Fruit fly (Drosophila melanogaster): Measurements from ENCODE around the gene ogre.

ogre gene

dm6 chrX:6973340-6973739 is 17.8 kb downstream of the ogre start, which contains the start of gene CG3040:
TSS of gene CG3040 (minus strand) at chrX:6973393.
- no peak for TF ChIP-seq Sin3A (optimal IDR thresholded peaks at IDR 0.05)
- no peak for TF ChIP-seq Myc (optimal IDR thresholded peaks at IDR 0.05)
- TF ChIP-seq psq (optimal IDR thresholded peaks at IDR 0.05), result no peak
- no peak for TF ChIP-seq ttk (optimal IDR thresholded peaks at IDR 0.05)
- no peak for TF ChIP-seq h (optimal IDR thresholded peaks at IDR 0.05)
- no peak for TF ChIP-seq insv (optimal IDR thresholded peaks at IDR 0.05)

dm6 chrX:6969364-6970137 is 21.6 kb downstream of the ogre start, which contains the start of gene CG4586:
TSS of gene CG4586 (plus strand) at chrX:6969918.
- no peak for TF ChIP-seq ttk (optimal IDR thresholded peaks at IDR 0.05)
- TF ChIP-seq Sin3A (optimal IDR thresholded peaks at IDR 0.05), result no peak
- no peak for TF ChIP-seq psq (optimal IDR thresholded peaks at IDR 0.05)
- TF ChIP-seq h (optimal IDR thresholded peaks at IDR 0.05), result no peak
- TF ChIP-seq insv (optimal IDR thresholded peaks at IDR 0.05), result no peak
- no peak for TF ChIP-seq Myc (optimal IDR thresholded peaks at IDR 0.05)

- no peak for TF ChIP-seq h (optimal IDR thresholded peaks at IDR 0.05)
- TF ChIP-seq Myc (optimal IDR thresholded peaks at IDR 0.05), result no peak
- no peak for TF ChIP-seq psq (optimal IDR thresholded peaks at IDR 0.05)
Observed at dm6 chrX:6968564-6968963, 22.6 kb downstream of the ogre start, which contains the start of gene Setd3. TSS of gene Setd3 (minus strand) at chrX:6968750.

dm6 chrX:6937417-6937816 is 53.7 kb downstream of the ogre start:
- TF ChIP-seq Sin3A (optimal IDR thresholded peaks at IDR 0.05), result no peak
- TF ChIP-seq h (optimal IDR thresholded peaks at IDR 0.05), result no peak
- TF ChIP-seq ttk (optimal IDR thresholded peaks at IDR 0.05), result no peak

- TF ChIP-seq insv (optimal IDR thresholded peaks at IDR 0.05), result no peak
- no peak for TF ChIP-seq psq (optimal IDR thresholded peaks at IDR 0.05)
- no peak for TF ChIP-seq ttk (optimal IDR thresholded peaks at IDR 0.05)
- TF ChIP-seq Sin3A (optimal IDR thresholded peaks at IDR 0.05), result no peak
- TF ChIP-seq h (optimal IDR thresholded peaks at IDR 0.05), result no peak
- TF ChIP-seq Myc (optimal IDR thresholded peaks at IDR 0.05), result no peak
Observed at dm6 chrX:6936884-6937283, 54.2 kb downstream of the ogre start.

dm6 chrX:6933749-6934148 is 57.4 kb downstream of the ogre start:
- TF ChIP-seq Sin3A (optimal IDR thresholded peaks at IDR 0.05) (no peak), h (optimal IDR thresholded peaks at IDR 0.05) (no peak), ttk (optimal IDR thresholded peaks at IDR 0.05) (no peak), Myc (optimal IDR thresholded peaks at IDR 0.05) (no peak), psq (optimal IDR thresholded peaks at IDR 0.05) (no peak), insv (optimal IDR thresholded peaks at IDR 0.05) (no peak)

- no peak for TF ChIP-seq insv (optimal IDR thresholded peaks at IDR 0.05)
- no peak for TF ChIP-seq h (optimal IDR thresholded peaks at IDR 0.05)
- no peak for TF ChIP-seq psq (optimal IDR thresholded peaks at IDR 0.05)
- TF ChIP-seq Myc (optimal IDR thresholded peaks at IDR 0.05), result no peak
- TF ChIP-seq ttk (optimal IDR thresholded peaks at IDR 0.05), result no peak
- TF ChIP-seq Sin3A (optimal IDR thresholded peaks at IDR 0.05), result no peak
Observed at dm6 chrX:6929086-6929485, 62.0 kb downstream of the ogre start.

All from Kc167 (cell line).